Worm (Caenorhabditis elegans) whole organism, L4 larva: ENCODE measurements around the gene T05A7.11.

Source experiments
- F26F4.8 ChIP-seq: fragments of 200-800 bp; sonication (Bioruptor generic); conservative IDR thresholded peaks from 2 replicates; pipeline ENCODE4 v1.3.6; 2022; ENCODE audit warnings: missing genetic modification characterization, missing compliant biosample characterization
- F37D6.2 ChIP-seq: sonication (generic microtip); optimal IDR thresholded peaks from 2 replicates; lab custom pipeline; 2016; ENCODE audit warnings: mild to moderate bottlenecking, missing genetic modification characterization, missing compliant biosample characterization
- F49E8.2 ChIP-seq: sonication (generic microtip); optimal IDR thresholded peaks from 2 replicates; lab custom pipeline; 2016; ENCODE audit warnings: missing compliant biosample characterization, mild to moderate bottlenecking, missing genetic modification characterization, borderline replicate concordance
- T20F7.1 ChIP-seq: fragments of 200-800 bp; sonication (Bioruptor generic); optimal IDR thresholded peaks from 2 replicates; lab custom pipeline; 2018; ENCODE audit warnings: mild to moderate bottlenecking, missing genetic modification characterization, missing compliant biosample characterization
- Y105C5A.15 ChIP-seq: fragments of 200-800 bp; sonication (Bioruptor generic); IDR thresholded peaks from 2 replicates; pipeline ENCODE4 v1.3.6; 2022; ENCODE audit warnings: missing genetic modification characterization, missing compliant biosample characterization
- Y75B8A.6 ChIP-seq: fragments of 200-800 bp; sonication (Bioruptor generic); IDR thresholded peaks from 2 replicates; pipeline ENCODE4 v1.3.6; 2022; ENCODE audit warnings: missing genetic modification reagents, missing genetic modification characterization, missing compliant biosample characterization
- ZK337.2 ChIP-seq: fragments of 200-800 bp; sonication (Bioruptor generic); IDR thresholded peaks from 2 replicates; pipeline ENCODE4 v1.3.6; 2022; ENCODE audit warnings: missing genetic modification reagents, missing genetic modification characterization, missing compliant biosample characterization
- ama-1 ChIP-seq: fragments of 150-350 bp; optimal IDR thresholded peaks from 2 replicates; lab custom pipeline; 2014; ENCODE audit warnings: inconsistent platforms, mixed read lengths
- ceh-62 ChIP-seq: sonication (generic microtip); optimal IDR thresholded peaks from 2 replicates; lab custom pipeline; 2017; ENCODE audit warnings: missing biosample characterization, missing genetic modification characterization
- ceh-82 ChIP-seq: sonication (generic microtip); optimal IDR thresholded peaks from 2 replicates; lab custom pipeline; 2017; ENCODE audit warnings: missing biosample characterization, missing genetic modification characterization
- daf-16 ChIP-seq, 3 experiments: sonication (generic microtip); optimal IDR thresholded peaks; 2 replicates each; lab custom pipeline; 2016 to 2017; ENCODE audit warnings: missing genetic modification characterization in 3 of 3, missing genetic modification reagents in 3 of 3, mild to moderate bottlenecking in 2 of 3, missing compliant biosample characterization in 2 of 3, missing biosample characterization in 1 of 3, moderate library complexity in 1 of 3
- daf-19 ChIP-seq: fragments of 200-800 bp; sonication (Bioruptor generic); conservative IDR thresholded peaks from 2 replicates; pipeline ENCODE4 v1.3.6; 2022; ENCODE audit warnings: missing genetic modification characterization, missing compliant biosample characterization
- dmd-6 ChIP-seq: fragments of 200-800 bp; sonication (Bioruptor generic); IDR thresholded peaks from 2 replicates; pipeline ENCODE4 v1.3.6; 2022; ENCODE audit warnings: missing genetic modification reagents, missing genetic modification characterization, missing compliant biosample characterization
- dmd-8 ChIP-seq: fragments of 200-800 bp; sonication (Bioruptor generic); IDR thresholded peaks from 2 replicates; pipeline ENCODE4 v1.3.6; 2022; ENCODE audit warnings: missing genetic modification characterization, missing compliant biosample characterization
- dpl-1 ChIP-seq: fragments of 150-350 bp; optimal IDR thresholded peaks from 2 replicates; lab custom pipeline; 2014; ENCODE audit warnings: missing biosample characterization, missing genetic modification reagents, missing genetic modification characterization
- fkh-10 ChIP-seq: fragments of 150-350 bp; optimal IDR thresholded peaks from 2 replicates; lab custom pipeline; 2014; ENCODE audit warnings: missing biosample characterization, missing genetic modification reagents, missing genetic modification characterization
- hlh-11 ChIP-seq: fragments of 200-800 bp; sonication (Bioruptor generic); optimal IDR thresholded peaks from 2 replicates; lab custom pipeline; 2018; ENCODE audit warnings: mild to moderate bottlenecking, missing genetic modification characterization, missing compliant biosample characterization
- hlh-30 ChIP-seq: sonication (generic microtip); optimal IDR thresholded peaks from 2 replicates; lab custom pipeline; 2017; ENCODE audit warnings: antibody characterized with exemption, mild to moderate bottlenecking, missing genetic modification characterization, missing compliant biosample characterization; ENCODE audit not compliant: insufficient read depth
- hmg-1.1 ChIP-seq: fragments of 200-800 bp; sonication (Bioruptor generic); IDR thresholded peaks from 2 replicates; pipeline ENCODE4 v1.3.6; 2022; ENCODE audit warnings: missing genetic modification reagents, missing genetic modification characterization, missing compliant biosample characterization
- lin-1 ChIP-seq: fragments of 200-800 bp; sonication (Bioruptor generic); IDR thresholded peaks from 2 replicates; pipeline ENCODE4 v1.3.6; 2022; ENCODE audit warnings: missing genetic modification reagents, missing genetic modification characterization, missing compliant biosample characterization
- lin-39 ChIP-seq: fragments of 150-350 bp; optimal IDR thresholded peaks from 2 replicates; lab custom pipeline; 2014; ENCODE audit warnings: missing biosample characterization, missing genetic modification reagents, missing genetic modification characterization
- lsy-2 ChIP-seq, 2 experiments: fragments of 150-350 bp in 1 of 2; sonication (generic microtip) in 1 of 2; optimal IDR thresholded peaks; 2 replicates each; lab custom pipeline; 2014 to 2017; ENCODE audit warnings: missing biosample characterization in 2 of 2, missing genetic modification characterization in 2 of 2
- madf-5 ChIP-seq, 2 experiments: fragments of 200-800 bp; sonication (Bioruptor generic); IDR thresholded peaks; 2 replicates each; pipeline ENCODE4 v1.3.6; 2022; ENCODE audit warnings: missing compliant biosample characterization in 2 of 2, missing genetic modification characterization in 2 of 2
- madf-9 ChIP-seq: fragments of 200-800 bp; sonication (Bioruptor generic); conservative IDR thresholded peaks from 2 replicates; pipeline ENCODE4 v1.3.6; 2022; ENCODE audit warnings: missing genetic modification reagents, missing genetic modification characterization, missing compliant biosample characterization
- mdl-1 ChIP-seq, 2 experiments: fragments of 150-350 bp in 1 of 2; sonication (generic microtip) in 1 of 2; optimal IDR thresholded peaks; 2 replicates each; lab custom pipeline; 2014 to 2017; ENCODE audit warnings: missing biosample characterization in 2 of 2, missing genetic modification characterization in 2 of 2
- mdt-29 ChIP-seq: fragments of 200-800 bp; sonication (Bioruptor generic); IDR thresholded peaks from 2 replicates; pipeline ENCODE4 v1.3.6; 2022; ENCODE audit warnings: missing genetic modification reagents, missing genetic modification characterization, missing compliant biosample characterization
- mxl-2 ChIP-seq: fragments of 200-800 bp; sonication (Bioruptor generic); conservative IDR thresholded peaks from 2 replicates; pipeline ENCODE4 v1.3.6; 2022; ENCODE audit warnings: missing genetic modification reagents, missing genetic modification characterization, missing compliant biosample characterization
- mxl-3 ChIP-seq: fragments of 200-800 bp; sonication (Bioruptor generic); optimal IDR thresholded peaks from 2 replicates; lab custom pipeline; 2018; ENCODE audit warnings: mild to moderate bottlenecking, missing genetic modification characterization, missing compliant biosample characterization
- nhr-25 ChIP-seq: sonication (generic microtip); optimal IDR thresholded peaks from 2 replicates; lab custom pipeline; 2017; ENCODE audit warnings: missing genetic modification characterization, mild to moderate bottlenecking, missing compliant biosample characterization, antibody characterized with exemption, moderate library complexity, borderline replicate concordance; ENCODE audit not compliant: insufficient read depth
- nhr-28 ChIP-seq: fragments of 150-350 bp; optimal IDR thresholded peaks from 2 replicates; lab custom pipeline; 2014; ENCODE audit warnings: missing biosample characterization, missing genetic modification characterization
- nhr-41 ChIP-seq: fragments of 200-800 bp; sonication (Bioruptor generic); IDR thresholded peaks from 2 replicates; pipeline ENCODE4 v1.3.6; 2022; ENCODE audit warnings: missing genetic modification reagents, missing genetic modification characterization, missing compliant biosample characterization
- nhr-48 ChIP-seq: sonication (generic microtip); optimal IDR thresholded peaks from 2 replicates; lab custom pipeline; 2016; ENCODE audit warnings: mild to moderate bottlenecking, missing genetic modification characterization, missing compliant biosample characterization
- nhr-76 ChIP-seq: fragments of 150-350 bp; optimal IDR thresholded peaks from 2 replicates; lab custom pipeline; 2014; ENCODE audit warnings: missing biosample characterization, missing genetic modification characterization
- nhr-77 ChIP-seq: fragments of 150-350 bp; optimal IDR thresholded peaks from 2 replicates; lab custom pipeline; 2014; ENCODE audit warnings: missing biosample characterization, missing genetic modification characterization
- php-3 ChIP-seq: fragments of 200-800 bp; sonication (Bioruptor generic); IDR thresholded peaks from 2 replicates; pipeline ENCODE4 v1.3.6; 2022; ENCODE audit warnings: missing genetic modification reagents, missing genetic modification characterization, missing compliant biosample characterization
- pqm-1 ChIP-seq: sonication (generic microtip); optimal IDR thresholded peaks from 2 replicates; lab custom pipeline; 2017; ENCODE audit warnings: missing biosample characterization, missing genetic modification characterization
- rbr-2 ChIP-seq: sonication (generic microtip); optimal IDR thresholded peaks from 2 replicates; lab custom pipeline; 2016; ENCODE audit warnings: missing genotype, missing genetic modification characterization, missing compliant biosample characterization
- set-16 ChIP-seq: fragments of 200-800 bp; sonication (Bioruptor generic); IDR thresholded peaks from 2 replicates; pipeline ENCODE4 v1.3.6; 2022; ENCODE audit warnings: missing genetic modification reagents, missing genetic modification characterization, missing compliant biosample characterization
- vab-7 ChIP-seq: fragments of 200-800 bp; sonication (Bioruptor generic); IDR thresholded peaks from 2 replicates; pipeline ENCODE4 v1.3.6; 2022; ENCODE audit warnings: missing genetic modification reagents, missing genetic modification characterization, missing compliant biosample characterization

Gene T05A7.11

DNA sequence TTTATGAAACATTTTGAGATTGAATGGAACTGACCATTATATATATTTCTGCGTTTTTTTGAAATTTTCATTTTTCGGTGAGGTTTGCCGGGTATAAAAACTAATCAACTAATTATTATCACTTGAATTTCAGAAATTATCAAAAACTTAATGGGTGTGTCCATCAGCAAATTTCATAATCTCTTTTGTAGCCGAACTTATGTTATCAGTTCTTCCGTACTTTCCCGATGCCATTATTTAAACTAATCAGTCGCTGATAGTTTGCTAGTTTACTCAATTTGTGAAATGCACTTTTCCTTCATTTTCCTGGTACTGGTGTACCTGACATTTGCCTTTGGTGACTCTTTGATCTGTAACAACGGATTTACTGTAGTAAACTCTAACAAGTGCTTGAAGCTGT, 8.9 kb upstream of the T05A7.11 start:
- TF ChIP-seq nhr-76 (tag; lab: Kevin White, UChicago) (no peak), F26F4.8 (no peak), ama-1 (lab: Kevin White, UChicago) (no peak), nhr-77 (tag; lab: Kevin White, UChicago) (peak; percentile 45), nhr-28 (tag; lab: Kevin White, UChicago) (peak; percentile 84), F37D6.2 (no peak), daf-19 (GFP tag; lab: Robert Waterston, UW) (no peak), mdt-29 (GFP tag; lab: Robert Waterston, UW) (no peak), hlh-11 (tag; lab: Kevin White, UChicago) (peak; percentile 27), lin-39 (tag; lab: Kevin White, UChicago) (no peak), lsy-2 (tag; optimal IDR thresholded peaks at IDR 0.05; lab: Kevin White, UChicago) (peak in 1 of 2 experiments; percentile 11), F49E8.2 (tag; lab: Kevin White, UChicago) (no peak), Y105C5A.15 (GFP tag; lab: Robert Waterston, UW) (no peak), ceh-62 (tag; lab: Kevin White, UChicago) (no peak), nhr-48 (peak; percentile 21), pqm-1 (tag; lab: Kevin White, UChicago) (peak; percentile 98), T20F7.1 (GFP tag; lab: Kevin White, UChicago) (no peak), madf-5 (GFP tag; IDR thresholded peaks at IDR 0.05; lab: Robert Waterston, UW) (no peak), madf-9 (no peak), lin-1 (0 out of 2 replicates have a peak, but pooled peaks have one; percentile 42), dmd-6 (GFP tag; lab: Robert Waterston, UW) (peak; percentile 70), php-3 (GFP tag; lab: Robert Waterston, UW) (no peak), nhr-41 (GFP tag; lab: Robert Waterston, UW) (no peak), dmd-8 (GFP tag; lab: Robert Waterston, UW) (no peak), daf-16 (GFP tag; optimal IDR thresholded peaks at IDR 0.05; lab: Kevin White, UChicago) (no peak), daf-16 (tag; optimal IDR thresholded peaks at IDR 0.05; lab: Kevin White, UChicago) (peak; percentile 66), mxl-3 (GFP tag; lab: Kevin White, UChicago) (no peak), Y75B8A.6 (GFP tag; lab: Robert Waterston, UW) (no peak)

DNA sequence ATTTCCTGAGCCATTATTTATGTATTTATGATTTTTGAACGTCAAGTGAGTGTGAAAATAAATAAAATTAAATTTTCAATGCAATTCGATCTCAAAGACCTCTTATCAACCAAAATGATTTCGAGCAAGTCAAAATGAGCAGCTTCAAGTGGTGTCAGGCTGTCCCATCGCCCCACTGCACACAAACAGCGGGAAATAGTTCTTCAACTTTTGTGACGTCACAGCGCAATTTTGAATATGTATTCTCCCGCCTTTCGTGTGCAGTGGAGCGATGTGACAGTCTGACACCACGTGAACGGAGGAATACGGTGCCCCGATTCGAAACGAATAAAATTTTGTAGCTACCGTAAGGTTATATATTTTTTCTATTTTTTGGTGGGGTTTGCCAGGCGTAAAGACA, 8.4 kb upstream of the T05A7.11 start:
- TF ChIP-seq ZK337.2 (GFP tag; lab: Robert Waterston, UW) (no peak), vab-7 (no peak)

ce11 chrII:4673242-4673641, 8.0 kb upstream of the T05A7.11 start:
- TF ChIP-seq mxl-2, result 0 out of 2 replicates have a peak, but pooled peaks have one; percentile 2
- no peak for TF ChIP-seq ZK337.2 (GFP tag; lab: Robert Waterston, UW)
- peak; percentile 72 for TF ChIP-seq set-16 (GFP tag; lab: Robert Waterston, UW)

DNA sequence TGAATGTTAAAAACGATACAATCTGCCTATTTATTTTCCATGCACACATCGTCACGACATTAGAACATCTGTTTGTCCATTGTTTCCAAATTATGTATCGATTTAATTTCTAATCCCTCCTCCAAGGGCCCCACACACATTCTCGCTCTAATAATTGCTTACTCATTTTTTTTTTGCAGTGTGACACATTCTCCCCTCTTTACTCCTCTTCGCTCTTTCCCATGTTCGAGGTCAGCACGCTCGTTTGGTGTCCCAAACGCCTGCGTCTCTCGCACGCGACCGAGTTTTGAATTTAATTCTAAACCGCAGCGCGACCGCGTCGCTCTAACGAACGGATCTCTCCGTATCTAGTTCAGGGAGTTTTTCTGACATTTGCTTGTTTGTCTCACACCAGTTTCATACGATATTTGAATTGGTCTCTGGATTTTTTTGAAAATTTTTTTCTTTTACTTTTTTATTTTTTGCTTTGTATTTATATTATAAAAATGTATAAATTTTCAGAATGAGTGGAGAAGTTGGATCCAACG, 7.4 kb upstream of the T05A7.11 start, which contains the start of the genes clec-140 and hmg-11:
Gene clec-140, plus strand, starts transcription at position 477 of the 527 bp plus-strand sequence.
Gene hmg-11, plus strand, starts transcription at position 502 of the 527 bp plus-strand sequence.
- no peak for TF ChIP-seq daf-19 (GFP tag; lab: Robert Waterston, UW)
- peak; percentile 61 for TF ChIP-seq nhr-25
- TF ChIP-seq mdl-1 (tag; optimal IDR thresholded peaks at IDR 0.05; lab: Kevin White, UChicago), result peak; percentile 55 to 92
- TF ChIP-seq pqm-1 (tag; lab: Kevin White, UChicago), result peak; percentile 66
- TF ChIP-seq rbr-2, result peak; percentile 51
- TF ChIP-seq madf-5 (GFP tag; IDR thresholded peaks at IDR 0.05; lab: Robert Waterston, UW), result no peak
- TF ChIP-seq nhr-41 (GFP tag; lab: Robert Waterston, UW), result 0 out of 2 replicates have a peak, but pooled peaks have one; percentile 40
- TF ChIP-seq nhr-76 (tag; lab: Kevin White, UChicago), result no peak
- peak; percentile 91 for TF ChIP-seq hlh-30 (tag; lab: Kevin White, UChicago)
- no peak for TF ChIP-seq ceh-82 (tag; lab: Kevin White, UChicago)
- TF ChIP-seq nhr-77 (tag; lab: Kevin White, UChicago), result peak; percentile 67
- 0 out of 2 replicates have a peak, but pooled peaks have one; percentile 14 for TF ChIP-seq vab-7
- TF ChIP-seq hlh-11 (tag; lab: Kevin White, UChicago), result peak; percentile 66
- peak; percentile 44 for TF ChIP-seq dmd-6 (GFP tag; lab: Robert Waterston, UW)
- peak; percentile 60; the same call in 1 of the 2 replicates for TF ChIP-seq hmg-1.1 (GFP tag; lab: Robert Waterston, UW)
- peak; percentile 2 for TF ChIP-seq fkh-10 (GFP tag; lab: Kevin White, UChicago)
- TF ChIP-seq dpl-1, result peak; percentile 40
- TF ChIP-seq mxl-3 (GFP tag; lab: Kevin White, UChicago), result peak; percentile 87
- peak; percentile 50 for TF ChIP-seq nhr-28 (tag; lab: Kevin White, UChicago)
- TF ChIP-seq, all 104 proteins: peak for 15
